Worm (Caenorhabditis elegans) whole organism, L2 larva: Measurements from ENCODE around the gene oac-4.

ENCODE experiments used
- R02D3.7 ChIP-seq: fragments of 150-350 bp; optimal IDR thresholded peaks from 2 replicates; lab custom pipeline; 2014; ENCODE audit warnings: missing biosample characterization, missing genetic modification characterization
- aly-2 ChIP-seq: fragments of 150-350 bp; optimal IDR thresholded peaks from 2 replicates; lab custom pipeline; 2014; ENCODE audit warnings: missing biosample characterization, missing genetic modification characterization
- egl-27 ChIP-seq: sonication (generic microtip); optimal IDR thresholded peaks from 3 replicates; lab custom pipeline; 2017; ENCODE audit warnings: missing biosample characterization, missing genetic modification reagents, missing genetic modification characterization
- fos-1 ChIP-seq: fragments of 150-350 bp; optimal IDR thresholded peaks from 2 replicates; lab custom pipeline; 2014; ENCODE audit warnings: missing biosample characterization, missing genetic modification characterization
- lin-13 ChIP-seq: fragments of 150-350 bp; optimal IDR thresholded peaks from 2 replicates; lab custom pipeline; 2014; ENCODE audit warnings: missing biosample characterization, missing genetic modification reagents, missing genetic modification characterization
- mdl-1 ChIP-seq, 2 experiments: fragments of 150-350 bp in 1 of 2; sonication (generic microtip) in 1 of 2; optimal IDR thresholded peaks; 2 replicates each; lab custom pipeline; 2017; ENCODE audit warnings: missing biosample characterization in 2 of 2, missing genetic modification characterization in 2 of 2
- nhr-11 ChIP-seq: fragments of 150-350 bp; optimal IDR thresholded peaks from 2 replicates; lab custom pipeline; 2014; ENCODE audit warnings: missing biosample characterization, missing genetic modification characterization
- nhr-23 ChIP-seq: fragments of 150-350 bp; optimal IDR thresholded peaks from 2 replicates; lab custom pipeline; 2014; ENCODE audit warnings: missing biosample characterization, missing genetic modification reagents, missing genetic modification characterization
- sem-4 ChIP-seq: fragments of 150-350 bp; optimal IDR thresholded peaks from 2 replicates; lab custom pipeline; 2014; ENCODE audit warnings: missing biosample characterization, missing genetic modification reagents, missing genetic modification characterization
- skn-1 ChIP-seq: sonication (generic microtip); optimal IDR thresholded peaks from 2 replicates; lab custom pipeline; 2017; ENCODE audit warnings: missing biosample characterization, missing genetic modification characterization
- unc-62 ChIP-seq: fragments of 150-350 bp; optimal IDR thresholded peaks from 2 replicates; lab custom pipeline; 2014; ENCODE audit warnings: missing biosample characterization, missing genetic modification reagents, missing genetic modification characterization
- ztf-1 ChIP-seq: fragments of 200-800 bp; sonication (Bioruptor generic); conservative IDR thresholded peaks from 2 replicates; pipeline ENCODE4 v1.3.6; 2022; ENCODE audit warnings: missing genetic modification characterization, missing compliant biosample characterization
- ztf-11 ChIP-seq: sonication (generic microtip); optimal IDR thresholded peaks from 2 replicates; lab custom pipeline; 2017; ENCODE audit warnings: missing biosample characterization, missing genetic modification characterization

DNA sequence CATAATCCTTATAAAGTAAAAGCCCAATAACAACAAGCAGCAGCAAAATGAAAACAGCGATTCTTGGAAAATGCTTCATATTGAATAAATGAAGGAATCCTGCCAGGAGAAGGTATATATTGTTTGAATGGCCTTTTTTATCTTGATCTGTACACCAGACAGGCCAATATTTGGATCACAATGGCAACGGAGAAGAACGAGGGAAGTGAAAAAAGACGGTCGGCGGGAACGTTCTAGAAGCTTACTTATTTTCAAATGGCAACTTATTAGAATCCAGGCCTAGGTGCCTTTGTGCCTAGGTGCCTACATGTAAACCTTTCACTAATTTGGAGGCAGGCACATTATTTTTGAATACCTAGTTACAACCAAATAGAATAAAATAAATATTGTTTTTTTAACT, 8.0 kb downstream of the oac-4 start, which contains the start of gene F54D10.8:
- TF ChIP-seq lin-13 (GFP tag; lab: Kevin White, UChicago) (no peak), unc-62 (no peak), R02D3.7 (tag; lab: Kevin White, UChicago) (no peak), nhr-23 (tag; lab: Kevin White, UChicago) (no peak), ztf-11 (tag; lab: Kevin White, UChicago) (no peak), nhr-11 (no peak), skn-1 (no peak), egl-27 (tag; lab: Kevin White, UChicago) (no peak), fos-1 (no peak), aly-2 (tag; lab: Kevin White, UChicago) (no peak), sem-4 (no peak), ztf-1 (GFP tag; lab: Robert Waterston, UW) (no peak), mdl-1 (tag; optimal IDR thresholded peaks at IDR 0.05; lab: Kevin White, UChicago) (no peak)
